Worm (Caenorhabditis elegans) whole organism, L2 larva: ENCODE measurements around the gene R09E10.6.

Experiments
- egl-27 ChIP-seq: sonication (generic microtip); optimal IDR thresholded peaks from 3 replicates; lab custom pipeline; 2017; ENCODE audit warnings: missing biosample characterization, missing genetic modification reagents, missing genetic modification characterization
- elt-3 ChIP-seq: sonication (generic microtip); optimal IDR thresholded peaks from 2 replicates; lab custom pipeline; 2017; ENCODE audit warnings: missing biosample characterization, missing genetic modification characterization
- lin-13 ChIP-seq: fragments of 150-350 bp; optimal IDR thresholded peaks from 2 replicates; lab custom pipeline; 2014; ENCODE audit warnings: missing biosample characterization, missing genetic modification reagents, missing genetic modification characterization
- lsy-2 ChIP-seq, 2 experiments: fragments of 150-350 bp in 1 of 2; sonication (generic microtip) in 1 of 2; optimal IDR thresholded peaks; 2 replicates each; lab custom pipeline; 2014 to 2017; ENCODE audit warnings: missing biosample characterization in 2 of 2, missing genetic modification characterization in 2 of 2
- nhr-237 ChIP-seq: fragments of 150-350 bp; optimal IDR thresholded peaks from 2 replicates; lab custom pipeline; 2014; ENCODE audit warnings: missing biosample characterization, missing genetic modification characterization
- skn-1 ChIP-seq: sonication (generic microtip); optimal IDR thresholded peaks from 2 replicates; lab custom pipeline; 2017; ENCODE audit warnings: missing biosample characterization, missing genetic modification characterization
- unc-62 ChIP-seq: fragments of 150-350 bp; optimal IDR thresholded peaks from 2 replicates; lab custom pipeline; 2014; ENCODE audit warnings: missing biosample characterization, missing genetic modification reagents, missing genetic modification characterization

DNA sequence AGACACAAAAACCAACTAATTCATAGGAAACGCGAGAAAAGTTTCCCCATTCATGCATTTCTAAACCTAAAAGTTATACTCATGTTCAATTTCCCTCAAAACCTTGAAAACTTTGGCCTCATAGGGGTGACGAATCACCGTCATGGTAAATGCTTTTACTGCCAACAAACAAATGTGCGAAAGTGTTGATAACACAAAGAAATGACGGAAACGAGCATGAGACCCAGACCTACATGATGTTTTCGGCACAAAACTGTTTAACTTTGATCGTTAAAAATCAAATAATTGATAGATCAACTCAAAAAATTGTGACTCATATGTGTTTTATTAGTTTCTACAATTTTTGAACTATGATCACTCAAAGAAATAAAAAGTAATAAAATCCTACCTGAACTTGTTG lies 38.0 kb upstream of the R09E10.6 start:
- TF ChIP-seq lin-13 (GFP tag; lab: Kevin White, UChicago) (no peak), egl-27 (tag; lab: Kevin White, UChicago) (no peak), lsy-2 (tag; optimal IDR thresholded peaks at IDR 0.05; lab: Kevin White, UChicago) (no peak), skn-1 (tag; lab: Kevin White, UChicago) (no peak), nhr-237 (tag; lab: Kevin White, UChicago) (no peak), unc-62 (GFP tag; lab: Kevin White, UChicago) (no peak), elt-3 (tag; lab: Kevin White, UChicago) (no peak)
